Worm (Caenorhabditis elegans) whole organism, young adult: ENCODE data around the gene F52B11.5.
A peak's percentile ranks its signal among the peaks of the same experiment; 100 is the strongest.

ENCODE experiments used
- B0261.1 ChIP-seq: sonication (generic microtip); optimal IDR thresholded peaks from 2 replicates; lab custom pipeline; 2016; ENCODE audit warnings: mild to moderate bottlenecking, missing genetic modification characterization, moderate library complexity, missing compliant biosample characterization
- F39B2.1 ChIP-seq: fragments of 200-800 bp; sonication (Bioruptor generic); IDR thresholded peaks from 2 replicates; pipeline ENCODE4 v1.3.6; 2022; ENCODE audit warnings: missing genetic modification reagents, missing genetic modification characterization, missing compliant biosample characterization
- F49E8.2 ChIP-seq: sonication (generic microtip); optimal IDR thresholded peaks from 3 replicates; lab custom pipeline; 2017; ENCODE audit warnings: missing genetic modification characterization, mild to moderate bottlenecking, missing compliant biosample characterization, antibody characterized with exemption, moderate library complexity; ENCODE audit not compliant: insufficient read depth
- F57C9.4 ChIP-seq: sonication (generic microtip); optimal IDR thresholded peaks from 2 replicates; lab custom pipeline; 2017; ENCODE audit warnings: mild to moderate bottlenecking, missing genetic modification characterization, missing compliant biosample characterization
- K12H6.12 ChIP-seq: fragments of 200-800 bp; sonication (Bioruptor generic); optimal IDR thresholded peaks from 2 replicates; lab custom pipeline; 2018; ENCODE audit warnings: mild to moderate bottlenecking, missing genetic modification characterization, missing compliant biosample characterization
- T07F8.4 ChIP-seq: sonication (generic microtip); optimal IDR thresholded peaks from 2 replicates; lab custom pipeline; 2016; ENCODE audit warnings: mild to moderate bottlenecking, missing genetic modification characterization, moderate library complexity, missing compliant biosample characterization
- T26A5.8 ChIP-seq: sonication (generic microtip); optimal IDR thresholded peaks from 2 replicates; lab custom pipeline; 2016; ENCODE audit warnings: missing genetic modification characterization, missing compliant biosample characterization
- Y53F4B.3 ChIP-seq: fragments of 200-800 bp; sonication (Bioruptor generic); IDR thresholded peaks from 2 replicates; pipeline ENCODE4 v1.3.6; 2022; ENCODE audit warnings: missing genetic modification reagents, missing genetic modification characterization, missing compliant biosample characterization
- Y56A3A.18 ChIP-seq: fragments of 200-800 bp; sonication (Bioruptor generic); IDR thresholded peaks from 2 replicates; pipeline ENCODE4 v1.3.6; 2022; ENCODE audit warnings: missing genetic modification reagents, missing genetic modification characterization, missing compliant biosample characterization
- bed-1 ChIP-seq: fragments of 200-800 bp; sonication (Bioruptor generic); IDR thresholded peaks from 2 replicates; pipeline ENCODE4 v1.3.6; 2022; ENCODE audit warnings: missing genetic modification reagents, missing genetic modification characterization, missing compliant biosample characterization
- bed-2 ChIP-seq: fragments of 200-800 bp; sonication (Bioruptor generic); IDR thresholded peaks from 2 replicates; pipeline ENCODE4 v1.3.6; 2022; ENCODE audit warnings: missing genetic modification reagents, missing genetic modification characterization, missing compliant biosample characterization
- cebp-1 ChIP-seq, 2 experiments: fragments of 200-800 bp in 1 of 2; sonication (Bioruptor generic) in 1 of 2; sonication (generic microtip) in 1 of 2; IDR thresholded peaks in 1 of 2; optimal IDR thresholded peaks in 1 of 2; 2 replicates each; pipeline versions ENCODE4 v1.3.6 to Lab custom; 2017 to 2022; ENCODE audit warnings: missing compliant biosample characterization in 2 of 2, missing genetic modification characterization in 2 of 2, mild to moderate bottlenecking in 1 of 2, missing genetic modification reagents in 1 of 2, moderate library complexity in 1 of 2
- cebp-2 ChIP-seq: fragments of 200-800 bp; sonication (Bioruptor generic); IDR thresholded peaks from 2 replicates; pipeline ENCODE4 v1.3.6; 2022; ENCODE audit warnings: missing genetic modification characterization, missing compliant biosample characterization
- ceh-100 ChIP-seq: fragments of 200-800 bp; sonication (Bioruptor generic); IDR thresholded peaks from 2 replicates; pipeline ENCODE4 v1.3.6; 2022; ENCODE audit warnings: missing genetic modification reagents, missing genetic modification characterization, missing compliant biosample characterization
- ceh-40 ChIP-seq: fragments of 200-800 bp; sonication (Bioruptor generic); IDR thresholded peaks from 2 replicates; pipeline ENCODE4 v1.3.6; 2022; ENCODE audit warnings: missing genetic modification characterization, missing compliant biosample characterization
- gei-17 ChIP-seq: fragments of 200-800 bp; sonication (Bioruptor generic); optimal IDR thresholded peaks from 2 replicates; lab custom pipeline; 2018; ENCODE audit warnings: mild to moderate bottlenecking, missing genetic modification characterization, missing compliant biosample characterization
- hlh-12 ChIP-seq: sonication (generic microtip); optimal IDR thresholded peaks from 2 replicates; lab custom pipeline; 2016; ENCODE audit warnings: missing genetic modification characterization, missing compliant biosample characterization
- hmg-20 ChIP-seq: fragments of 200-800 bp; sonication (Bioruptor generic); IDR thresholded peaks from 2 replicates; pipeline ENCODE4 v1.3.6; 2022; ENCODE audit warnings: missing genetic modification reagents, missing genetic modification characterization, missing compliant biosample characterization
- madf-10 ChIP-seq: sonication (generic microtip); optimal IDR thresholded peaks from 2 replicates; lab custom pipeline; 2016; ENCODE audit warnings: mild to moderate bottlenecking, missing genetic modification characterization, missing compliant biosample characterization
- madf-6 ChIP-seq: fragments of 200-800 bp; sonication (Bioruptor generic); IDR thresholded peaks from 2 replicates; pipeline ENCODE4 v1.3.6; 2022; ENCODE audit warnings: missing genetic modification reagents, missing genetic modification characterization, missing compliant biosample characterization
- mes-4 ChIP-seq: sonication (generic microtip); optimal IDR thresholded peaks from 2 replicates; lab custom pipeline; 2016; ENCODE audit warnings: missing genotype, missing genetic modification characterization, missing compliant biosample characterization
- nfya-1 ChIP-seq: sonication (generic microtip); optimal IDR thresholded peaks from 2 replicates; lab custom pipeline; 2017; ENCODE audit warnings: antibody characterized with exemption, missing compliant biosample characterization, missing genetic modification characterization, borderline replicate concordance; ENCODE audit not compliant: insufficient read depth
- nfya-2 ChIP-seq: fragments of 200-800 bp; sonication (Bioruptor generic); IDR thresholded peaks from 2 replicates; pipeline ENCODE4 v1.3.6; 2022; ENCODE audit warnings: missing genetic modification reagents, missing genetic modification characterization, missing compliant biosample characterization
- nhr-27 ChIP-seq: fragments of 200-800 bp; sonication (Bioruptor generic); optimal IDR thresholded peaks from 2 replicates; lab custom pipeline; 2018; ENCODE audit warnings: mild to moderate bottlenecking, missing genetic modification characterization, moderate library complexity, missing compliant biosample characterization
- pha-4 ChIP-seq: fragments of 150-350 bp; sonication (generic microtip); optimal IDR thresholded peaks from 2 replicates; lab custom pipeline; 2014; ENCODE audit warnings: missing biosample characterization, missing genetic modification reagents, missing genetic modification characterization
- sdz-38 ChIP-seq: sonication (generic microtip); optimal IDR thresholded peaks from 2 replicates; lab custom pipeline; 2016; ENCODE audit warnings: missing genotype, missing genetic modification characterization, missing compliant biosample characterization
- snpc-1.3 ChIP-seq: sonication (generic microtip); optimal IDR thresholded peaks from 2 replicates; lab custom pipeline; 2017; ENCODE audit warnings: missing genetic modification characterization, mild to moderate bottlenecking, missing compliant biosample characterization, antibody characterized with exemption, moderate library complexity, missing genotype, missing genetic modification reagents; ENCODE audit not compliant: insufficient read depth
- snpc-4 ChIP-seq, 5 experiments: fragments of 150-350 bp in 1 of 5; sonication (generic microtip) in 4 of 5; optimal IDR thresholded peaks; 2 replicates each; lab custom pipeline; 2014 to 2018; ENCODE audit warnings: missing genetic modification characterization in 5 of 5, missing biosample characterization in 3 of 5, antibody characterized with exemption in 2 of 5, mild to moderate bottlenecking in 2 of 5, missing compliant biosample characterization in 2 of 5, missing genotype in 2 of 5, moderate library complexity in 2 of 5, missing genetic modification reagents in 1 of 5
- tbp1 ChIP-seq: fragments of 200-800 bp; sonication (Bioruptor generic); optimal IDR thresholded peaks from 2 replicates; lab custom pipeline; 2018; ENCODE audit warnings: mild to moderate bottlenecking, missing genetic modification characterization, missing compliant biosample characterization
- ztf-3 ChIP-seq: fragments of 200-800 bp; sonication (Bioruptor generic); optimal IDR thresholded peaks from 2 replicates; lab custom pipeline; 2018; ENCODE audit warnings: mild to moderate bottlenecking, missing genetic modification characterization, missing compliant biosample characterization

Gene F52B11.5

ce11 chrIV:14131770-14132169 is 28.7 kb upstream of the F52B11.5 start, which contains the start of gene srz-59:
Gene srz-59 (plus strand): TSS chrIV:14132070.
- TF ChIP-seq bed-2 (GFP tag; lab: Robert Waterston, UW) = no peak
- TF ChIP-seq Y56A3A.18 (GFP tag; lab: Robert Waterston, UW) = no peak
- no peak for TF ChIP-seq snpc-4 (GFP tag; optimal IDR thresholded peaks at IDR 0.05; lab: Kevin White, UChicago)
- TF ChIP-seq snpc-4 (tag; optimal IDR thresholded peaks at IDR 0.05; lab: Kevin White, UChicago) = peak in 1 of 4 experiments; percentile 10
- no peak for TF ChIP-seq cebp-1 (GFP tag; IDR thresholded peaks at IDR 0.05; lab: Robert Waterston, UW)
- TF ChIP-seq cebp-1 (tag; optimal IDR thresholded peaks at IDR 0.05; lab: Kevin White, UChicago) = no peak
- TF ChIP-seq nfya-2 (GFP tag; lab: Robert Waterston, UW) = no peak
- TF ChIP-seq nhr-27 = no peak
- no peak for TF ChIP-seq T26A5.8 (tag; lab: Kevin White, UChicago)

- no peak for TF ChIP-seq tbp1 (GFP tag; lab: Kevin White, UChicago)
These were observed 26.1 kb upstream of the F52B11.5 start, which contains the start of gene srz-42 for ce11 chrIV:14129091-14129490. Gene srz-42 (plus strand): TSS chrIV:14129391.

- no peak for TF ChIP-seq nfya-1
- TF ChIP-seq ztf-3 (GFP tag; lab: Kevin White, UChicago) = no peak
- TF ChIP-seq nhr-27 = no peak
- TF ChIP-seq madf-6 (GFP tag; lab: Robert Waterston, UW) = no peak
- TF ChIP-seq mes-4 (tag; lab: Kevin White, UChicago) = no peak
- TF ChIP-seq, all 124 proteins: peak for 0
These were observed 25.0 kb upstream of the F52B11.5 start, which contains the start of gene H12I19.115 for ce11 chrIV:14127805-14128610. Gene H12I19.115 (minus strand): TSS chrIV:14127855.

ce11 chrIV:14123956-14124355 is 20.9 kb upstream of the F52B11.5 start, which contains the start of gene nkcc-1:
Gene nkcc-1 (minus strand): TSS chrIV:14124056.
- TF ChIP-seq B0261.1 = no peak
- no peak for TF ChIP-seq Y53F4B.3 (GFP tag; lab: Robert Waterston, UW)
- no peak for TF ChIP-seq hlh-12 (tag; lab: Kevin White, UChicago)
- no peak for TF ChIP-seq madf-6 (GFP tag; lab: Robert Waterston, UW)
- TF ChIP-seq nfya-2 (GFP tag; lab: Robert Waterston, UW) = no peak
- TF ChIP-seq sdz-38 (tag; lab: Kevin White, UChicago) = no peak
- TF ChIP-seq snpc-1.3 (tag; lab: Kevin White, UChicago) = no peak
- TF ChIP-seq mes-4 (tag; lab: Kevin White, UChicago) = no peak

ce11 chrIV:14119327-14119726 is 16.3 kb upstream of the F52B11.5 start:
- no peak for TF ChIP-seq hmg-20 (GFP tag; lab: Robert Waterston, UW)
- TF ChIP-seq madf-10 (tag; lab: Kevin White, UChicago) = no peak
- TF ChIP-seq K12H6.12 (tag; lab: Kevin White, UChicago) = no peak
- TF ChIP-seq F49E8.2 (tag; lab: Kevin White, UChicago) = no peak
- TF ChIP-seq F39B2.1 (GFP tag; lab: Robert Waterston, UW) = no peak
- no peak for TF ChIP-seq ceh-100 (GFP tag; lab: Robert Waterston, UW)
- no peak for TF ChIP-seq bed-1 (GFP tag; lab: Robert Waterston, UW)
- TF ChIP-seq T26A5.8 (tag; lab: Kevin White, UChicago) = no peak
- TF ChIP-seq gei-17 (GFP tag; lab: Kevin White, UChicago) = no peak
- no peak for TF ChIP-seq pha-4
- no peak for TF ChIP-seq F57C9.4
- TF ChIP-seq ceh-40 = no peak
- TF ChIP-seq T07F8.4 (tag; lab: Kevin White, UChicago) = no peak
- no peak for TF ChIP-seq hlh-12 (tag; lab: Kevin White, UChicago)
- no peak for TF ChIP-seq cebp-2 (GFP tag; lab: Robert Waterston, UW)
